Worm (Caenorhabditis elegans) whole organism, L1 larva: ENCODE data around the gene zipt-3.

Experiments
- aly-2 ChIP-seq: fragments of 150-350 bp; optimal IDR thresholded peaks from 2 replicates; lab custom pipeline; 2014; ENCODE audit warnings: missing biosample characterization, missing genetic modification characterization
- ces-1 ChIP-seq: fragments of 150-350 bp; optimal IDR thresholded peaks from 2 replicates; lab custom pipeline; 2014; ENCODE audit warnings: missing biosample characterization, missing genetic modification reagents, missing genetic modification characterization
- hlh-17 ChIP-seq: fragments of 200-800 bp; sonication (Bioruptor generic); optimal IDR thresholded peaks from 2 replicates; lab custom pipeline; 2018; ENCODE audit warnings: missing genetic modification characterization, mild to moderate bottlenecking, missing compliant biosample characterization, moderate library complexity, borderline replicate concordance
- mab-9 ChIP-seq: fragments of 200-800 bp; sonication (Bioruptor generic); IDR thresholded peaks from 2 replicates; pipeline ENCODE4 v1.3.6; 2022; ENCODE audit warnings: missing genetic modification reagents, missing genetic modification characterization, missing compliant biosample characterization
- mdl-1 ChIP-seq, 2 experiments: fragments of 150-350 bp; optimal IDR thresholded peaks; 2 replicates each; lab custom pipeline; 2014 to 2017; ENCODE audit warnings: missing biosample characterization in 2 of 2, missing genetic modification characterization in 2 of 2, inconsistent platforms in 1 of 2
- nhr-28 ChIP-seq: fragments of 150-350 bp; optimal IDR thresholded peaks from 2 replicates; lab custom pipeline; 2014; ENCODE audit warnings: missing biosample characterization, missing genetic modification characterization
- snu-23 ChIP-seq: sonication (generic microtip); optimal IDR thresholded peaks from 2 replicates; lab custom pipeline; 2016; ENCODE audit warnings: missing genetic modification characterization, missing compliant biosample characterization
- tbx-2 ChIP-seq: sonication (generic microtip); optimal IDR thresholded peaks from 2 replicates; lab custom pipeline; 2016; ENCODE audit warnings: missing genetic modification characterization, missing compliant biosample characterization
- unc-62 ChIP-seq: fragments of 150-350 bp; optimal IDR thresholded peaks from 2 replicates; lab custom pipeline; 2014; ENCODE audit warnings: missing biosample characterization, missing genetic modification reagents, missing genetic modification characterization

ce11 chrII:5696218-5696617 is 21.7 kb upstream of the zipt-3 start:
- TF ChIP-seq hlh-17 (GFP tag; lab: Kevin White, UChicago), result no peak
- TF ChIP-seq unc-62 (GFP tag; lab: Kevin White, UChicago), result no peak
- TF ChIP-seq nhr-28 (tag; lab: Kevin White, UChicago), result no peak
- TF ChIP-seq tbx-2 (tag; lab: Kevin White, UChicago), result no peak
- no peak for TF ChIP-seq mab-9
- no peak for TF ChIP-seq aly-2
- no peak for TF ChIP-seq snu-23
- no peak for TF ChIP-seq ces-1 (GFP tag; lab: Kevin White, UChicago)
- no peak for TF ChIP-seq mdl-1 (tag; optimal IDR thresholded peaks at IDR 0.05; lab: Kevin White, UChicago)
